Worm (Caenorhabditis elegans): ENCODE data around the gene M01H9.10.

ce11 chrIV:4465184-4465583 is 14.7 kb downstream of the M01H9.10 start, which contains the start of gene M01H9.5:
- no peak for TF ChIP-seq dao-5 (tag; optimal IDR thresholded peaks at IDR 0.05)
- TF ChIP-seq W03F9.2 (tag; optimal IDR thresholded peaks at IDR 0.05): no peak
- TF ChIP-seq him-1 (tag; optimal IDR thresholded peaks at IDR 0.05): no peak

Data from whole organism, L4/young adult.